Fruit fly (Drosophila melanogaster): ENCODE results near the gene comm.

DNA sequence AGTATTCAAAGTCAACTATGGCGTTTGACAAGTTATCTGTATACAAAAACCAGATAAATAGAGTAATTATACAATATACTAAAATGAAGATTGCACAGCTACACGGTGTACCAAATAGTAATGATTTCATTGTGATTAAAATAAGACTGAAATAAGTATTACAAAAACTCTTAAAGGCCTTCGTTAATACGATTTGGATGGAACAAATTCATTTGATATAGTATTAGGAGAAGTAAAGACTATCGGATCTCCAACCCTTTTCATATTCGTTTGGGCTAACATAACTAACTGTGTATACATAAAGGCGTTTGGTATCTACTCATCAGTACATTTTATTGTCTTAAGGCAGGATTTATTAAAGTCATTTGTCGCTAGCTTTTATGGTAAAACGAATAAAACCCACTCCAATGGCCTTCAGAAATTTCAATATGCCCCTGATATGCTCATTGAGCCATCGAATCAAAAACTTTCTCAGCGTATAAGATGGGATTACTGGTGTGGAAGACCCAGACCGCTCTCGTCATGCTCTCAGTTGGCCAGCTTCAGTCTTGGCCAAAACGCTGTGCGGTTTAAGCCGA, 44.8 kb downstream of the comm start, which contains the start of the genes CG7579 and Pgant8:
- TF ChIP-seq CG8478 (optimal IDR thresholded peaks at IDR 0.05): no peak
- no peak for TF ChIP-seq CTCF (optimal IDR thresholded peaks at IDR 0.05)
